Fruit fly (Drosophila melanogaster): ENCODE data around the gene Prp39.

DNA sequence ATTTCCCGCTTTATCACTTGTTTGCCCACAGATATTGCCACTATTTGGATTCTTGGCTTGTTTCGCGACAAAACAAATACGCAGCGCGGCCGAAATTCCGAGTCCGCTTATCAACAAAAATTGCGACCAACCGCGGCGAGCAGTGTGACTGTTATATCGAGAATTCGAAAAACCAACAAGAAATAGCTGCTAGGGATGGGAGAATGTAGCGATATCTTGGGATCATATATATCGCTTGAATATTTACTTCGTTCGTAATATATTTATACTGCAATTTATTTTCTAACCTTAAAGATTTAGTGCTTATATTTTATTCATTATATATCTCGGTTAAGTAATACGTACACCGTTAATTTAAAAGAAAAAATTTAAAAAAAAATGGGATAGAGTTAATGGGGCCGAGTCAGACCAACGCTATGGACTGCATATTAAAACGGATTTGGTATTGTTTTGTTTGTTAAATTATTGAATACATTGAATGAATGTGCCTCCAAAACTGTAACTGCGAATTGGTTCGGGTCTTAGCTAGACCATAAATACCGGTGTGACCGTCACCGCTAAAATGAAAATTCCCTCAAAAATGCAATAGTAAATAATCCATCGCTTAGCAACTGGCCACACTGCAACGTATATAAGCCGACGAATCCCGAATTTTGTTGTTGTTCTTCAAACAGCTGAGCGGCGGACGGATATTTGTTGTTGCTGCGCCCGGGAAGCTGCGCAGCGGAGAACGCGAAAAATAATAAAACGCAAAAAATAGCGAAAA is 32.9 kb downstream of the Prp39 start, which contains the start of the genes Apc and spg:
- TF ChIP-seq CG8478 (optimal IDR thresholded peaks at IDR 0.05): no peak
- peak; percentile 59 to 63 for TF ChIP-seq CTCF (optimal IDR thresholded peaks at IDR 0.05)
